Fruit fly (Drosophila melanogaster): ENCODE data around the gene CG11811.

CG11811 gene

dm6 chr3L:10681814-10682213, 9.0 kb upstream of the CG11811 start:
- TF ChIP-seq noc (tag; optimal IDR thresholded peaks at IDR 0.05), result no peak

DNA sequence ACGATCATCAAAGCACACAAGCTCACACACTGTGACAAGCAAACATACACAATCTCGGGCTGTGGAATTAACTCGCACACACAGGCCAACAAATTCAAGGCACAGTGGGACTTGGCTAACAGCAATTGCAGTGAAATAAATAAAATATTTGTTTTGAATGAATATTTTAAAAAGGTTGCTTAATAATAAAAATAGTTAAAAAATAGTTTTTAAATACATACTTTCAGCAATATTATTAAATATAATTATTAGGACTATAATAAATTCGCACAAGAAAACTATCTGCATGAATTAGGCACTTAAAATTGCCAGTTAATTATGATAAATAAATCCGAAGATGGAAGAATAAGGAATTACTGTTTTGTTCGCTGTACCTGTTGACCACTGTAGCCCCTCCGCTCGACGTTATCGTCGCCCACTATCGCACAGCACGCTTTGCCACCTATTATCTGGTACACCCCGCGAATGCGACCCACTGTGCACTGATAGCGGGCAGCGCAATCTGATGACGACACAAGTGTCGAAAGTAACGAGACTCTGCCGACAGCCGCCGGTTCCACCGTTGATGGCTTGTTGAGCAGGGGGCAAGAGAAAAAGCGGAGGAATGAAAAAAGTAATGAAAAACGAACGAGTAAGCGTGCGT, 8.0 kb upstream of the CG11811 start:
- TF ChIP-seq noc (tag; optimal IDR thresholded peaks at IDR 0.05), result peak; percentile 98

dm6 chr3L:10683899-10684340, 6.9 kb upstream of the CG11811 start:
- TF ChIP-seq noc (tag; optimal IDR thresholded peaks at IDR 0.05), result no peak

DNA sequence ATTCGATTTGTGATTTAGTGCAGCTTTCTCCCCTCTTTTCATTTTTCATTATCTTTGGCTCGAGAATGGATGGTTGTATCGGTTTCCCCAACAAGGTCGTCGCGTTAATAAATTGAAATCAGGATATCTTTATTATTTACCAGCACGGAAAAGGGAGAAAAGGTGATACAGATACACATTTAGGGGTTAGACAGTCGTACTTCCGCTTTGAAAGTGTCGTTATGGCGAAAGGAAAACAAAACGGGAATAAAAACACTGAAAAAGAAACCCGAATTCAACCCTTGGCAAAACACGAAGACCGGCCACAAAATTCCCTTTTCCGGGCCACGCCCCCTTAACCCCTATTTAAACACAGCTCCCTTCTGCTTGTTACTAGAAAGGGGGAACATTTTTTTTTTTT, 6.3 kb upstream of the CG11811 start:
- no peak for TF ChIP-seq noc (tag; optimal IDR thresholded peaks at IDR 0.05)

dm6 chr3L:10686625-10687024, 4.2 kb upstream of the CG11811 start:
- TF ChIP-seq noc (tag; optimal IDR thresholded peaks at IDR 0.05), result no peak

DNA sequence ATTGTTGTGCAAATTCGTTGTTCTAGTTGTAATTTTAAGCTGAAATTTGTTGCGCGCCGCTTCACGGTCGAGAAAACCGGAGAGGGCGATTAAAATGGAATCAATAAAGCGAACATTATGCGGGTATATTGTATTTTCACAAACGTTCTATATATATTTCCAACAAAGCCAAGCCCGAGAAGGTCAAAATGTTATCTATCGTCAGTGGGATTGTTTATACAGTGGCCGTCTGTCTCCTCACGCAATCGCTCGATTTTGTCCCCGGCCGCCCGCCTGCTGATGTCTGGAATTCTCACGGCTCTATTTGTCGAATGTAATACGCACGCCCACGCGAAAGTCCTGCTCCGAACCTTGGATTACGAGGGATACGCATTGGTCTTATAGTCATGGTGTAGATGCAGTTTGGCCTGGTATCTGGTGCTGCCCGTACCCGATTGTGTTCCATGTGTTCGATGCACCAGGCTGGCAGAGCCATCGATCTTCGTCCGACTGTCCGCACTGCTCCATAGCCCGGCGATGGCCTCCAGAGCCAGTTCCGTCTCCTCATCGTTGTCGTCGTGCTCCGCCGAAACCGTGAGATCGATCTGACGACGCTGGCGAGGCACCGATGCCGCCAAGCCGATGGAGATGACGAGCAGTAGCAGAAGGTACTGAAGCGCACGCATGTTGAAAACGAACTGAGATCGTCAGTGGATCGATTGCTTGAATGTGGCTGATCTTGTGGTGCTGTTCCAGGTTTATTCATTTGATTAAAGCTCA, 1.8 kb downstream of the CG11811 start, which contains the start of gene CG33493:
Gene CG33493, minus strand, starts transcription at position 709 of the 759 bp plus-strand sequence.
- TF ChIP-seq noc (tag; optimal IDR thresholded peaks at IDR 0.05), result no peak

DNA sequence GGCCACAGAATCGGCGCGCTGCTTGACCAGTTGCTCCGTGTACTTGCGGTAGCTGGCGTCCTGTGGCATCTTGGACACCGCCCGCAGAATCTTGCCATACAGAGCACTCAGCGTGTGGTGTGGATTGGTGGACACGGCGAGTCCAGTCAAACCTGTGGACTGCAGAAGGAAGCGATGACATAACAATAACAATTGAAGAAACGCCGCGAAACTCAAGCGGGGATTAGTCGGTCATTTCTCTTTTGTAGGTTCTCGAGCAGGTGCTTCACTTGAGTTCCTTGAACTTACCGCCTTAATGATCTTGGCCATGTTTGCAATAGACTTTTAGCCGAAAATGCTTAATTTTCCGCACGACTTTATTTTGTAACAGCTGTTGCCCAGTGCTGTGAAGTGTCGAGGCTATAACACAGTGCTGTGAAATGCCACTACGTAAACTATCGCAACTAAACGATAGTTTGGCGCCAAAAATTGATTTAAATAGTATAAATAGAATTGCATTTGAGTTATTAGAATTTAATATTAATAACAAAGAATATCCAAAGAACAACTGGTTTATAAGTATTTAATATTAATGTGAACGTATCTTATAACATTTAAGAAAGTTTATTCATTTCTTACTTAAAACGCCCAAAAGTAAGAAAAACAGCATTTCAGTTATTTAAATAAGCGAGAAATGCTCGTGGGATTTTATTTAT, 3.0 kb downstream of the CG11811 start, which contains the start of gene ND-13B:
Gene ND-13B, minus strand, starts transcription at position 400 of the 695 bp plus-strand sequence.
- TF ChIP-seq noc (tag; optimal IDR thresholded peaks at IDR 0.05), result no peak

DNA sequence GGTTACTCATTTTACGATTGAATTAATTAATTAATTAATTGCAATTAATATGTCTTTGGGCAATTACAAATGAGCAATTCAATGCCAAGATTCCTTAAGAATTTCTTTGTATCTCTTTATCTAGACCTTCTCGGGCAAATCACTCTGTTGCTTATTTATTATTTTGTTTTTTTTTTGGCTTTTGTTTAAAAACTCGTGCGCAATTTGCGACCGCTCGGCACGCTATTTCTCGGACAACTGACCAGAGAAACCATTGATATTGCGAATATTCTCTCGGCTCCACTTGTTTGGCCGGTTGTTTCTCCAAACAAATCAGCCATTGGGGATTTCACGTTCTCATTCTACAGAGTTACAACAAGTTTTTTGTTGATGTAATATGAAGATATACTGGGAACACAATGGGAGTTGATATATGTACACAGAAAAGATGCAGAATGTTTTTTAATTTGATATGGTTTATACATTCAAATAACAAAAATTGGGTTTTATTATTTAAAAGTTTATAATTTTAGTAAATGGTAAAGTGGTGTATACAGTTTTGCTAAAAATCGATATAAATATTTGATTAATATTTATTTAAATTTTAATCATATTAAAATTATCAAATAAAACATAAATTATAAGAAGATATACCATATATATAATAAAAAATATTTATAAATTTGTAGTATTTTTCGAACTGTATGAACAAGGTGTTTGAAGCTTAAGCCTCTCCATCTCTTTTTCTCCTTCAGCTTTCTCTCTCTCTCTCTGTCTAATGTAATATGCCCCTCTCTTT, 6.0 kb downstream of the CG11811 start, which contains the start of gene NijA:
Gene NijA, minus strand, starts transcription at position 243 of the 778 bp plus-strand sequence.
- no peak for TF ChIP-seq noc (tag; optimal IDR thresholded peaks at IDR 0.05)

DNA sequence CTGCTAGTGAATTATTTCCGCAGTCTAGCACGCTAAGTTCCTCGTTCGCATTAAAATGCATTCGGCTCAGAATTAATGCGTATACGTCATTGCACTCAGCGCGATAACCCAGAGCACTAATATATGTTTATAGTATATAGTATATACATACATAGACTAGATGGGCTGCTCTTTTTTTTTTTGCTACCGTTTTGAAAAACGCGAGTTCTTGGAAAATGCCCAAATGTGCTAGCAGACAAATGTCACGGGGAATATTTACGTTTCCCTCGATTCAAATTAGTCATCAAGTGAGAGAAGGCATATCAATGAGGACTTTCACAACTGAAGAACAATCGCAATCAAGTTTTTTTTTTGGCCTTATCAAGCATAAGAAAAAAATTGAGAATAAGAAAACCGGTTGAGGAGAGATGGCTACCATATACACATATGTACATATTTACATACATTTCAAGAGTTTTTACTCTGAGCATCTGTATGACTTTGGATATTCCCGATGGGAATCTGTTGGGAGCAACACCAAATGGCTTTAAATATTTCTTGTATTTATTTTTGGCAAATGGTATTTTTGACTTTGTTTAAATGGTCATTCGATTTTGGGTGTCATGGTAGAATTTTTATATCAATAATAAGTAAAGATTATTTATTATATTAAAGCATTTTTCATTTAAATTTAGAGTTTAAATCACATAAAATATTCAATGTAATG, 6.7 kb downstream of the CG11811 start:
- no peak for TF ChIP-seq noc (tag; optimal IDR thresholded peaks at IDR 0.05)

dm6 chr3L:10698182-10698581, 7.4 kb downstream of the CG11811 start:
- no peak for TF ChIP-seq noc (tag; optimal IDR thresholded peaks at IDR 0.05)

DNA sequence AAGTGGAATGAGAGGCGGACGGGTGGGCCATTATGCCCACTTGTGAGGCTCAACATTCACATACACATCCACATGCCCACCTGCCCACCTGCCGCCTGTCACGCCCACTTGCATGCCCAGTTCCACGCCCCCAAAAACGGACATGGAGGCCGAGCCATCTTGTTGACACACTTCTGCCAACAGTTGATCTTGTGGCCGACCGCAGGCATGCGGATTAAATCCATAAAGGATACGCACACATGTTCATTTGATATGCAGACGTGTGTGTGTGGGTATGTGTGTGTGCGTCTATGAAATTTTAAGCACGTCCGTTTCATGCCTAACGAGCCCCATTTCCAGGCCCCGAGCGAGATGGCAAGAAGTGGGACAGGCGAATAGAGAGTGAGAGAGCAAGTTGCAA, 11.4 kb downstream of the CG11811 start:
- TF ChIP-seq noc (tag; optimal IDR thresholded peaks at IDR 0.05), result no peak

DNA sequence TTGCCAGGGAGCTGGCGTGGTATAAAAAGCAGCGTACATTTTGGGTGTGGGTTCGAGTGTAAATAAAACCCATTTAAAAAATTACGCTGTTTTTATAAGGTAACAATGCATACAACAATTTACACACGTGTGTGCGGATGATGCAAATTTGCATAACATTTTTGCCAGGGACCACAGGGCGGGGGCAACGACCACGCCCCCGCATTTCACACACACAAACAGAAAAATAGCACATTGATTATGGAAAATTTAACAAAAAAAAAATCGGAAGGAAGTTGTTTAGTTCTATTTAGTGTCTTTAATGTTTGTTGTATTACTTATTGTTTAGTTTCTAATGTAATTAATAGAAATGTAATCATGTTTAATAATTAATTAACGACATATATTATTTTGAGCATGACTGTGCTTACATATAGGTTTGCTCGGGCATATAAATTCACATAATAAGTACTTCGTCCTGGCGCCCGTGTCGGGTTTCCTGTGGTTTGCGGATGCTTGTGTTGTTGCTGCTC, 13.7 kb downstream of the CG11811 start:
- TF ChIP-seq noc (tag; optimal IDR thresholded peaks at IDR 0.05), result no peak

DNA sequence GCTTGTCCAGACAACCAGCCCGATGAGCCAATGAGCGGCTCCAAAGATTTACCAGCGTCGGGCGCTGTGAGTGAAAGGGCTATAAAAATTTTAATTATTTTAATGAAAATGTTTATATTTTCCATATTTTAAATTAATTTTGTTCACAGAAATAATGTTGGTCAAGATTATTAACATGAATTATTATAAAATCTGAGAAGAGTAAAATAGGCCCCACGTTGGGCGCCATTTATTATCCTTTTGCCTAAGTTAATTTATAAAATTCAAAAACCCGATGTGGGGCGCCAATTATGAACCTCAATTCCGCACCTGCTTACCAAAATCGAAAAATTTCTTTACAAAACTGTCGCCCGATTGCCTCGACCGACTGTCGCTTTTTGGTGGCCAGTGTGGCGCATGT, 18.3 kb downstream of the CG11811 start:
- no peak for TF ChIP-seq noc (tag; optimal IDR thresholded peaks at IDR 0.05)

dm6 chr3L:10711352-10711751, 20.5 kb downstream of the CG11811 start:
- TF ChIP-seq noc (tag; optimal IDR thresholded peaks at IDR 0.05), result no peak

- TF ChIP-seq noc (tag; optimal IDR thresholded peaks at IDR 0.05), result no peak
Observed at dm6 chr3L:10712005-10712404, 21.2 kb downstream of the CG11811 start.

Data from whole organism, larva.